Worm (Caenorhabditis elegans) whole organism, dauer: ENCODE measurements around the gene decr-1.2.

Experiments
- unc-62 ChIP-seq: sonication (generic microtip); optimal IDR thresholded peaks from 2 replicates; lab custom pipeline; 2017; ENCODE audit warnings: missing biosample characterization, missing genetic modification reagents, missing genetic modification characterization

The decr-1.2 gene

DNA sequence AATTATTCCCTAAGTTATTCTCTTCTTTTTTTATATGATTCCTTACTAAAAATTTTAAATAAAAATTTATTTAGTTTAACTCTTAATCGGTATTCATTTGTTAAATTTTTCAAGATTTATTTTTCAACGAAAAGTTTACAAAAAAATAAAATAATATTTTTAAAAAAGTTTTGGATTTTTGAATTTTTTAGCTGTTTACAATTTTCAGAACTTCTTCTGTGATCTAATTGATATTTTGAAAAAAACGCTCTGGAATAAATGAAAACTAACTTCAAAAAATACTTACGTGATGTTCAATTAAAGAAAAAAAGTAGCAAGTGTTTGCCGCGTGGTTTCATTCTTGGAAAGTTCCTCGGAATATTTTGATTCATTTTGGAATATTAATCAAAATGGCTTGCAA lies at the start of gene decr-1.2:
TSS of gene decr-1.2 (plus strand) at position 301 of the 400 bp plus-strand sequence.
- no peak for TF ChIP-seq unc-62 (GFP tag; lab: Kevin White, UChicago)

ce11 chrII:8496184-8496583 lies 49.2 kb upstream of the decr-1.2 start:
- no peak for TF ChIP-seq unc-62 (GFP tag; lab: Kevin White, UChicago)

DNA sequence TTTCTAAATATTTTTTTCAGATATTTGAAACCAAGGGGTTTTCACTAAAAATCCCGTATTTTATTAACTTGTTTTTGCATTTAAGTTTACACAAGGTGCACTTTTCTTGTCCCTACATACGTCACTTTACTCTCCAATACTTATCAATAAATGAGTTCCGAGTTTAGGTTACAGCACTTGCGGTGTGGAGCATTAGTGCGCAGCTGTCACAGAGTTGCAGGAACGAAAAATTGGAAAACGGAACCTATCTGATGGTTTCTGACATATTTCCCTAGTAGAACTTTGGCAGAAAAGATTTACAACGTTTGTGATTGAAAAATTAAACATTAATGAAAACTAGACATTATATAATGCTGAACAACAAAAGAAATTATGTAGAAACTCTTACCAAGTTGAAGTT lies 47.2 kb upstream of the decr-1.2 start:
- no peak for TF ChIP-seq unc-62 (GFP tag; lab: Kevin White, UChicago)

DNA sequence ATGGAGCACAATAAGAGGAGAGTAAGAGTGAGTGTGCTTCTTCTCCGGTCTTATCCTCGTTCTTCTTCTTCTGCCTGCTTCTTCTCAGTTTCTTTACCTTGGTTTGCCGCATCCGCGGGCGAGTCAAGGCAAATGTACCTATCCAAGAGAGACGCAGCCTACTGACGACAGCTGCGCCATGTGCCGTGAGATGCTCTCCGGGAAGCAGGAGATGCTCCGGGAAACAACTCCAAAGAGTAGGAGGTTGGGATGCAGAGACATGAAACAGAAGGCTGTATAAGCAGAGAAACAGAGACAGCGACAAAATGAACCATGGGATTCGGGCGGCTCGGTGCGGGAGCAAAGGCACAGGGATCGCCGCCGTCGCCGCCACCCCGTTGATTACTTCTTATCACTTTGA lies 46.4 kb upstream of the decr-1.2 start:
- TF ChIP-seq unc-62 (GFP tag; lab: Kevin White, UChicago): no peak

DNA sequence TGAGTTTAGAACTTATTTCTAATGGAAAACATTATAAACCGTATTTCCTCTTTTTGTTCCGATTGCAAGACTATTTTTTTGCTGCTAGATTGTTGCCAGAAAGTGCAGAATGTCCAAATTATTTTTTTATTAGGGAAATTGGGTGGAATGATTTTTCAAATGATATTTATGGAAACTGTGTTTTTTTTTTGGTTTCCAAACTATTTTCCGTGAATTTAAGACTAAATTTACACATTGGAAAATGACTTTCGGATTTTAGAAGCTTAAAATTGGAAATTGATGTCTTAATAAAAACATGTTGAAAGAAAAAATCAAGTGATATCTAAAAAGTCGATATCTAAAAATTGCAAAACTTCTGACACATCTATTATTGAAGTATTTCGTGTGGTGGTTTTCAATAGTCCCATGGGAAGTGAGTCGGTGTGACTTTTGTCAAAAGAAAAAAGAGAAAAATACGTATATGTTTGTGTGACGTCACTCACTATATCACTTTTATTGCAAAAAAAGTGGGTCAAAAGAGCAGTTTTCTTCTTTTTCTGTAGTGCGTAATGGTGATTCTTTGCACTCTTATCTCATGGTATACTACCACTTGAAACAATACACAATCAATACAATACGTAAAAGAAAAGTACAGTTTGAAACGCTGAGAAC lies 41.2 kb upstream of the decr-1.2 start:
- TF ChIP-seq unc-62 (GFP tag; lab: Kevin White, UChicago): no peak

DNA sequence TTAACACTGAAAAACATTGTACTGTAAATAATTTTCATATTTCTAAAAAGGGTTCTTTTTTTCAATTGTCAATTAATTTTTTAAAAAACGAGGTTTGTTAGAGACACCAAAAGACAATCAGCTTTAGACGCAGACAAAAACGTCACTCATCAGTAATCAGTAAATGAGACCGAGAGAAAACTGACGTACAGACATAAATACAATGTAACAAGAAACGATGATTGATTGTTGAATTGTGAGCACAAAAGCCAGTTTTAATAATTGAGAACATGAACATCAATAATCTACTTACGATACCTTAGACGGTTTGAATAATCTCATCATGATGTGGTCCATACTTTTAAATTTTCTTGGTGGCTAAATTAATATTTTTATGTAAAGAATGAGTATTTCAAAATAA lies 38.7 kb upstream of the decr-1.2 start:
- no peak for TF ChIP-seq unc-62 (GFP tag; lab: Kevin White, UChicago)

- TF ChIP-seq unc-62 (GFP tag; lab: Kevin White, UChicago): no peak
Observed at ce11 chrII:8508956-8509355, 36.5 kb upstream of the decr-1.2 start, which contains the start of gene T13H5.1. T13H5.1 (minus strand) TSS chrII:8509056.

DNA sequence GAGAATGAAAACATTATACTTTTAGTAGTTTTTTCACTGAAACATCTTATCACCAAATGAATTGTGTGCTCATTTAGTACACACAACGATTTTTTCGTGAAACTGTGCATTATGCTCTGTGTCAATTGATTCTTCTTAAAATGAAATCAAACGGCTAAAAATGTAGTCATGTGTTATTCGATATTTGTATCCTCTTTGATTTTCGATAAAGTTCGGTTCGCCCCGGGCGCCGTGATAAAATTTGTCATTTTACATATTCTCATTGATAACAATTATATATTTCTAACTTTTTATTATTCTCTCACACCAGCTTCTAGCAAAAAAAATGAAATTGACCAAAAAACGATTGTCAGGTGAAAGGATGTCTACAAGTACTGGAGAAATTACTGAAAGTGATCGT lies 30.7 kb upstream of the decr-1.2 start, which contains the start of gene ctg-2:
TSS of gene ctg-2 (plus strand) at position 326 of the 400 bp plus-strand sequence.
- TF ChIP-seq unc-62 (GFP tag; lab: Kevin White, UChicago): no peak

DNA sequence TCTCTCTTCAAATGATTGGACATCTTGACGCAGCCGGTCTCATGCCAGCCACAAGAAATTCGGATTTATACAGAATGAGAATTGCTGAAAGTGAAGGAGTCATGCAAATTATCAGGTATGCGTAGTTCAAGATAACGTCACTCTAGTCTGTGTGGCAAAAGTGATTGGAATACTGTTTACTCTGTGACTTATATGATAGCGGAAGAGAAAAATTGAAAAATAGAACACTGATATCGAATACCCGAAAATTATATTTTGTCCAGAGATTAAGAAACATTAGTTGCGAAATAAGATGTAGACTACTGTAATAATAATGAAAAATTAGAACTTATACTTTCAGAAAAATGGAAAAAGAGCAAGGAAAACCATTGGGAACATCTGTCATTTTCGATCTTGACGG lies 29.9 kb upstream of the decr-1.2 start:
- no peak for TF ChIP-seq unc-62 (GFP tag; lab: Kevin White, UChicago)

DNA sequence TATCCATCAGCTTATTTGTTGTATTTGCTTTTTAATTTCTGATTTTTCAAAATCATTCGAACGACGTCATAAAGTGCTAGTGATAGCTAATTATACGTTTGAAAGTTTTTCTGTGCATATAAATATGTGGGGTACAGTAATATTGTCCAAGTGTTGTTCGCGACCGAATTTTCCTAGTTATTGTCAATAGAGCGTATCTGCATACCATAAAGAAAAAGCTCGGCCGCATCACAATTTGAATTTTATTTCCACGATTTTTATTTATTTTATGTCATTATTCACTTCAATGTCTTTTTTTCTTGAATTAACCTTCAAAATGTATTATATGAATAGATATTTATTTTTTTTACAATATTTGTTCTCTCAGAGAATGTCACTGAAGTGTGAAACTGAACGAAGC lies 28.6 kb upstream of the decr-1.2 start, which contains the start of gene rnh-2:
TSS of gene rnh-2 (plus strand) at position 368 of the 400 bp plus-strand sequence.
- no peak for TF ChIP-seq unc-62 (GFP tag; lab: Kevin White, UChicago)

DNA sequence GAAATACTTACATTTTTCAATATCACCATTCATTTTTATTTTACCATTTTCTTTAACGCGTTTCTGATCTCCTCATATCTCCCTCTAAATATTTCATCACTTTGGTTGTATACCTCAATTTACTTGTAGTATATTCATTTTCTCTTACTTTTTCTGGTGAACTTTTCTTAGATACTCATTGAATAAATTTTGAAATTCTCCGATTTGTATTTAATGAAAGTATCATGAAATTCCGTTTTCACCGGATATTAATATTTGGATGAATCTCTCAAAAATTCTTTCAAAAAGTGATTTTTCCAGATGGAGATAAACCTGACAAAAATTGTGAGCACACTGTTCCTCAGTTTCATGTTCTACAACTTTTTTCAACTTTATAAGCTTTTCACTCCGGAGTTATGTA lies 27.2 kb upstream of the decr-1.2 start, which contains the start of gene T13H5.8:
TSS of gene T13H5.8 (plus strand) at position 301 of the 400 bp plus-strand sequence.
- no peak for TF ChIP-seq unc-62 (GFP tag; lab: Kevin White, UChicago)

ce11 chrII:8520625-8521024 lies 24.8 kb upstream of the decr-1.2 start, which contains the start of gene cht-2:
cht-2 (plus strand) TSS chrII:8520925.
- no peak for TF ChIP-seq unc-62 (GFP tag; lab: Kevin White, UChicago)

DNA sequence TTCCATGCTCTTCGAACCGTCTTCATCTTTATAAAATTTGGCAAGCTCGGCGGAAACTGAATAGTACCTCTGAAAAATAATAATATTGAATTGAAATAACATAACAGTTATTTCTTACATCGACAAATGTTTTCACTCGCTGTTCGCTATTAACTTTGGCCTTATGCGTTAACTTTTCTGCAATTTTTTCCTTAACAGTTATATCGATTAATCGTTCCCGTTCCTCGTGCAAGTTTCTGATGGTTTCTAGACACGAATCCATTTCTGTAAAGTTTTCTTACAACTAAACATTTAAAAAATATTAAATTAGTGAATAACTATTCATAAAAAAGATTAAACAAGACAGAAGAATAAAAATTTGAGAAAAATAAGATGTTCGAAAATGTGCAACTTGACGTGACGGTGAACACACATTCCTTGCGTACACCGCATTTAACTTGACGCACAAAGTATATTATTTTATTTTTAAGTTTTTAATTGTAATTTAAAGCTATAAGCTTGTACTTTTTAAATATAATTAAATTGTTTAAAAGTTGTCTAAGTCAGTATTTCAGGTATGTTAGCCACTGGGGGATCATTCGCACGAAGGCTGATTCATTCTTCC lies 20.2 kb upstream of the decr-1.2 start, which contains the start of the genes prp-9 and mrps-18B:
TSS of gene prp-9 (minus strand) at position 264 of the 604 bp plus-strand sequence.
TSS of gene mrps-18B (plus strand) at position 549 of the 604 bp plus-strand sequence.
- no peak for TF ChIP-seq unc-62 (GFP tag; lab: Kevin White, UChicago)

DNA sequence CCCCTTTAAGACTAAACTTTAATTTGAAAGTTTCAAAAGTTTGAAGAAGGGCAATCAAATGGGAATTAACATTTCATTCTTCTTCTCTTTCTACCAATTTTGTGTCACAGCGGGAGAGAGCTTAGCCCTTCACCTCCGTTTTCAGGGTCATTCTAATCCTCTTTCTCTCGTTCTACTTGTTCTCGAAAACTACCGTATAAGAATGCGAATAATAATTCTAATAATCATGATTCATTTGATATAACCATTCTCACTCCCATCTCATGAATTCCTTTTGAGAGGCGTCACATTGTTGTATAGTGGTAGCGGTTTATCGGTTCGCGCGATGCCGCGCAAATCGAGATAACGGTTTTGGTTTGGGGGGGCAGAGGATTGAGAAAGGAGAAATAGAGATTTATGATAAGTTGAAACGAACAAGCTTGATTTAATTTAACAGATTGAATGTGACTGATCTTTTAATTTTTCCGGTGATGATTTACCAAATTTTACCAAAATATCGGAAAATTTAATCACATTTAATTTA lies 16.2 kb upstream of the decr-1.2 start:
- no peak for TF ChIP-seq unc-62 (GFP tag; lab: Kevin White, UChicago)

ce11 chrII:8531181-8531759 lies 14.1 kb upstream of the decr-1.2 start, which contains the start of gene gldi-7:
gldi-7 (minus strand) TSS chrII:8531222.
- no peak for TF ChIP-seq unc-62 (GFP tag; lab: Kevin White, UChicago)

DNA sequence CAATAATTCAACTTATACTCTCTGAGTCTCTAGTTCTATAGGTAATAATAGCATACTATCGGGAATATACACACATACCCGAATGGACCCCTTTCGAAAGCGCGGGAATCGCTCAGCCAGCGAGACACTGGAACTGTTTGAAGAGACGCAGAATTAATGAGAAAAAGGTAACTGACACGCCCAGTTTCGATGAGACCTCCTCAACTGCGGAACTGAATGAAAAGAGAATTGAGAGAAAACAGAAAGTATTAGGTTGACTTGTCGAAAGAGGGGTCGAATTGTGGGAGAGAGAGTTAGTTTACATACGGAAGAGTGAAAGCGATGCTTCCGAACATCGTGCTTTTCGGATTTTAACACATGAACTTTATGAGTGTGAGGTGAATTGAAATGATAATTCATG lies 13.4 kb upstream of the decr-1.2 start:
- TF ChIP-seq unc-62 (GFP tag; lab: Kevin White, UChicago): no peak
